Fruit fly (Drosophila melanogaster) S2 (cell line): ENCODE measurements around the gene CG11226.
A peak's percentile ranks its signal among the peaks of the same experiment; 100 is the strongest.

ENCODE experiments used
- CG8478 ChIP-seq: fragments of >200 bp; optimal IDR thresholded peaks from 2 replicates; lab custom pipeline; 2018
- CTCF ChIP-seq, 2 experiments: fragments of >200 bp; optimal IDR thresholded peaks; 2 replicates each; lab custom pipeline; 2018

CG11226 gene

dm6 chr3L:22837651-22838614 is 1.1 kb downstream of the CG11226 start:
- TF ChIP-seq CG8478 (lab: Kevin White, UChicago): no peak
- no peak for TF ChIP-seq CTCF (optimal IDR thresholded peaks at IDR 0.05; lab: Kevin White, UChicago)

- TF ChIP-seq CTCF (optimal IDR thresholded peaks at IDR 0.05; lab: Kevin White, UChicago) (no peak), CG8478 (lab: Kevin White, UChicago) (no peak)
Measured at dm6 chr3L:22839243-22839642, 2.4 kb downstream of the CG11226 start.

DNA sequence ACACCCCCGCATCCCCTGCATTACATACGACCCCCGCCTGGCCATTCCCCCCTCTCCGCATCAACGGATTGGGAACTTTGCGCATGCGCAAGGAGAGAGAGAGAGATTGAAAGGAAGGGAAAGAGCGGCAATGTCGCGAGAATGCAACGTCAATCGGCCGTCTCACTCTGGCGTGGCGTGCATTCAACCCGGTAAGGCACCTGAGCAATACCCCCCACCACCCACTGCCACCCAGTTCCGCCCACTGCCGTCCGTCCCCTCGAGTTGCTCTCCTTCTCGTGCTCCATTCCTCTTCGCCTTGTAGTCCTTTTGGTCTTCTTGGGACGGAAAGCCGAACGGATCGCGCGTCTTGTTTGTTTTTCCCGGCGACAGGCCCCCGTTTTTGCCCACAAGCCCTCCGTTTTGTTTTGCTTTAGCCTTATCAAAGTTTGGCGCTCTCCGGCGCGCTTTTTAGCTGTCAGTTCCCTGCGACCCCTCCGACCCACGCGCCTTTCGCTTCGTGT is 2.9 kb downstream of the CG11226 start:
- TF ChIP-seq CTCF (optimal IDR thresholded peaks at IDR 0.05; lab: Kevin White, UChicago) (no peak), CG8478 (lab: Kevin White, UChicago) (no peak)

DNA sequence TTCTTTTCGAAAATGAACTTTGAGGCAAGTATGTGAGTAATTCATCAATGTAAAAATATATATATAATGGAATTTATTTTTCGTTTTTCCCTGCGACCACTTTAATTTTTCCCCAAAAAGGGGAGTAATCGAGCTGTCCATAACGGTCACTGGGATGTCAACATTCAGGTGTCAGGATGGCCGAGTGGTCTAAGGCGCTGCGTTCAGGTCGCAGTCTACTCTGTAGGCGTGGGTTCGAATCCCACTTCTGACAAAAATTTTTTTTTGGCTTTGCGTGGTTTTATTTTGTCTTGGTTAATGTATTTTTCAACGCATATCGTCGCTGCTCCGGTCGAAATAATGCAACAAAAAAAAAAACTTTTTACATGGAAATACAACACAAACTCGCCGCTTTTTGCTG is 6.2 kb downstream of the CG11226 start:
- TF ChIP-seq CTCF (optimal IDR thresholded peaks at IDR 0.05; lab: Kevin White, UChicago) (no peak), CG8478 (lab: Kevin White, UChicago) (no peak)

DNA sequence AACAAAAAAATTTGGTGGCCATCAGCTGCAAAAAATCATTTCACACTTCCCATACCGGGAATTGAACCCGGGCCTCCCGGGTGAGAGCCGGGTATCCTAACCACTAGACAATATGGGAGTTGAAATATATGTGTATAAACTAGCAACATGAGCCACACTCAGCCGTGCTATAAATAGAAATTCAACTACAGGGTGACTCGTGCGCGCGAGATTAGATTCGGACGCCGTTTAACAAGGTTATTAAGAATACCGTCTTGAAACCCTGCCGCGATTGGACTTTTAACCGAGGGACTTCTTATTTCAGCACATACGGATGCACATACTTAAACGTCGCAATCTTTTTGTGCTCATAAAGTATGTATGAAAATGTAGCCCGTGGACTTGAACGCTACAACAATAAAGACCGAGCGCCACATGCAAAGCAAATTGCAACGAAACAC is 10.8 kb downstream of the CG11226 start:
- TF ChIP-seq CG8478 (lab: Kevin White, UChicago): no peak
- TF ChIP-seq CTCF (optimal IDR thresholded peaks at IDR 0.05; lab: Kevin White, UChicago): no peak

DNA sequence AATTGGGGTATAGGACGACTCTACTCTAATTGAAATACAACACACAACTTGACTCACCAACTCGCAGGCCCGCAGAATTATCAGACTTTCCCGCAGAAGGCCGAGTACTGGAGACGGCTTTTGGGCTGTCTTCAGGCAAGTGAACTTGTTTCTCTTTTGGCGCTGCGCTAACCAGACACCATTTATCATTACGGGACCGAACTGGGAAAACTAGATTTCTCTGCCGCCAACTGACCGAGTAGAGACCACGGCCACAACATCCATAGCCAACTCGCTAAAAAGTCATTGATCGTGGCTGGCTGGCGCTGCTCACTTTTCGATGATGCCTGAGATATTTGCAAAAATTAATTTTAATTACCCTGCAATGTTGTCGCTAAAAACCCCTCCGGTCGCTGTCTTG is 12.1 kb downstream of the CG11226 start:
- TF ChIP-seq CG8478 (lab: Kevin White, UChicago): no peak
- no peak for TF ChIP-seq CTCF (optimal IDR thresholded peaks at IDR 0.05; lab: Kevin White, UChicago)

DNA sequence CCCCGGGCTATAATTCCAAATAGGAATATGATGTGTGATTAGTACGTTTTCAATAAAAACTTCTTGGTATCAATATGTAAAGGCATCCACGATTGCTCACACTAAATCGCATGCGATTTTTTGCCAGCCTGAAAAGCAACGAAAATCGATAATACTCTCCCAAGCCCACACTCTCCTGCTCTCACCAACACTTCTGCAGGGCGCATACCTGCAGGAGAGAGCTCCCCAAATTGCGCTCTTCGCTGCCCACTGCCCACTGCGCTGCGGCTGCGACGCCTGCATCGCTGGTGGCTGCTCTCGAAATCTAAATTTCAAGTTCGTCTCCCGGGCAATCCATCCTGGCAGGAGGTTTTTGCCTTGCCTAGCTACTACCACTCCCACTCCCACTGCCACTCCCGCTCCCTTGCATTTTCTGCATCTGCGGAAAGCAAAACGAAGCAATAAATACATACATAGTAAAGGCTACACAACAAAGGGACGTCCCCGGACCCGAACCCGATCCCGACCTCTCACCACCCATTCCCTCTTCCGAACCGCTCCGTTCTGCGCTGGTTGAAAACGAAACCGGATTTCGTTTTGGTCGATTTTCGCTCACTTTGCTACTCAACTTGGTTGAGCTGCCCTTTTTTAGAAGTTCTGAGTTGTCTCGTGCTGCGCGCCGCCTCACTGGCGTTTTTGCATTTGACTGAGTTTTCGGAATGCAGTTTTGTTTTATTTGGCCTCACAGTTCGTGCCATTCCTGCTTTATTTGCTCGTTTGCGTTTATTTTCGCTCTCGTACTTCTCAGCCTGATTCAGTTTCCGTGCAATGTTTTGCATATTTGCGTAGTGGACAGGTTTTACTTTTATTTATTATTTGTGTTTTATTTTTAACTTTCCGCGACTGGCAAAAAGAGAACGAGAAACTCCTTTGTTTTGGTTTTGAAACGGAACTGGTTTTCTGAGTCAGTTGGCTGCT is 14.6 kb downstream of the CG11226 start:
- TF ChIP-seq CTCF (optimal IDR thresholded peaks at IDR 0.05; lab: Kevin White, UChicago) (no peak), CG8478 (lab: Kevin White, UChicago) (no peak)

dm6 chr3L:22853412-22853811 is 16.5 kb downstream of the CG11226 start, which contains the start of gene CG32462:
Gene CG32462, minus strand, starts transcription at chr3L:22853512.
- TF ChIP-seq CG8478 (lab: Kevin White, UChicago) (no peak), CTCF (optimal IDR thresholded peaks at IDR 0.05; lab: Kevin White, UChicago) (no peak)

DNA sequence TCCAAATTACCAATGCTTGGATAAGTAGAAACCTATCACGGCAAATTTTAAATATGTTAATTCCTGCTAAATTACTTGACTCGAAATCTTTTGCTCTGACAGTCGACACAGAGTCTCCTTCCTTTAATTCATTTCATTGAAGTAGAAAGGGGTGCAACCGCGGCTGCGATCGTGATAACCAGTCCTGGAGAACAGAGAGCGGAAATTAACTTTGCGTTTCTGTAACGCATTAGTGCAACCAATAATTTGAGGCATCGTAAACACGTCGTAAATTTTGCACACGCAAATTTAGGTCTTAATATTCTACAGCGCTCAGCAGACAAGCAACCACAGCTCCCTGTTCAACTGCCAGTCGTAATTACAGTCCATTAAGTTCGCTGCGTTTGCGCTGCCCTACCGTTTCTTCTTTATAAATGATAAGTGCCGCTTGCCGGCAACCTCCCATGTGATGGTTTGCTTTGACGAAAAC is 19.2 kb downstream of the CG11226 start, which contains the start of gene CG32459:
Gene CG32459 (minus strand): TSS at position 51 of the 469 bp plus-strand sequence.
- TF ChIP-seq CTCF (optimal IDR thresholded peaks at IDR 0.05; lab: Kevin White, UChicago) (no peak), CG8478 (lab: Kevin White, UChicago) (no peak)

dm6 chr3L:22860487-22860886 is 23.6 kb downstream of the CG11226 start, which contains the start of gene CG13239:
Gene CG13239, plus strand, starts transcription at chr3L:22860787.
- TF ChIP-seq CG8478 (lab: Kevin White, UChicago) (no peak), CTCF (optimal IDR thresholded peaks at IDR 0.05; lab: Kevin White, UChicago) (no peak)

dm6 chr3L:22863367-22864078 is 26.7 kb downstream of the CG11226 start, which contains the start of gene CG33169:
Gene CG33169, plus strand, starts transcription at chr3L:22863864.
- TF ChIP-seq CTCF (optimal IDR thresholded peaks at IDR 0.05; lab: Kevin White, UChicago) (peak in 1 of 2 experiments; percentile 53), CG8478 (lab: Kevin White, UChicago) (no peak)

DNA sequence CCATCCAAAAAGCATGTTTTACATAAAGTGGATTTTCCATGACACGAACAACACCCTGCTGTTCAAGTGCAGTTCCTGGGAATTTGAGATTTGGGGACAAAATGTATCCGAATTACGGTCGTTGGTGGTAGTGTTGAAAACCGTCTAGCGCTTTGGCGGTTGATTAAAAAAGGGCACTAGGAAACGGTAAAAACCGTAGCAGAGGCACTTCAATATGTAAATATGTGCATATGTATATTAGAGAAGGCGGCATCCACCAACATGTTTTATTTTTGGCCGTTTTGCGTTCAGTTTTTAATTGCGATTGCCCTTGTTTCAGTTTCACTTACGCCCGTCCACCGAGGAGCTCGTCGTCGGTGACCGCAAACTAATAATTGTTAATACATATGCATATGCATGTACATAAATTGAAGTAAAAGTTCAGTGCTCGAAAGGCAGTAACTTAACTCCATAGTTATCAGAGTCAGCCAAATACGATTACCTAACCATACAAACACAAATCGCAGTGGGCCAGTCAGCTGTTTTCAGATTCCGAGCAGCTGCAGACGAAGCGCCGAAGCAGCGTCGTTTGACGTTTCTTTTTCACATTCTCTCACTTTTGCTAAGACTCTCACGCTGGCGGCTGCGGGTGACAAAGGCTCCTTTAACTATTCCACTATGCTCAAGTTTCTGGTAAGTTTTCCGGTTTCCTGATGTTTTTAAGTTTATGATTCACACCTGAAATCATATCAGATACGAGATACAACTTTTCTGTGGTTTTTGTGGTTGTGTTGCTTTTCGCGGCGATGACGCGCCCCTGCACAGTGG is 27.6 kb downstream of the CG11226 start, which contains the start of gene CG33170:
Gene CG33170 (plus strand): TSS at position 347 of the 807 bp plus-strand sequence.
- TF ChIP-seq CTCF (optimal IDR thresholded peaks at IDR 0.05; lab: Kevin White, UChicago): no peak

- TF ChIP-seq CTCF (optimal IDR thresholded peaks at IDR 0.05; lab: Kevin White, UChicago) (no peak), CG8478 (lab: Kevin White, UChicago) (no peak)
Measured at dm6 chr3L:22865061-22865418, 28.2 kb downstream of the CG11226 start.
